Fruit fly (Drosophila melanogaster): Measurements from ENCODE around the gene Strump.
A peak's percentile ranks its signal among the peaks of the same experiment; 100 is the strongest.

Strump gene

DNA sequence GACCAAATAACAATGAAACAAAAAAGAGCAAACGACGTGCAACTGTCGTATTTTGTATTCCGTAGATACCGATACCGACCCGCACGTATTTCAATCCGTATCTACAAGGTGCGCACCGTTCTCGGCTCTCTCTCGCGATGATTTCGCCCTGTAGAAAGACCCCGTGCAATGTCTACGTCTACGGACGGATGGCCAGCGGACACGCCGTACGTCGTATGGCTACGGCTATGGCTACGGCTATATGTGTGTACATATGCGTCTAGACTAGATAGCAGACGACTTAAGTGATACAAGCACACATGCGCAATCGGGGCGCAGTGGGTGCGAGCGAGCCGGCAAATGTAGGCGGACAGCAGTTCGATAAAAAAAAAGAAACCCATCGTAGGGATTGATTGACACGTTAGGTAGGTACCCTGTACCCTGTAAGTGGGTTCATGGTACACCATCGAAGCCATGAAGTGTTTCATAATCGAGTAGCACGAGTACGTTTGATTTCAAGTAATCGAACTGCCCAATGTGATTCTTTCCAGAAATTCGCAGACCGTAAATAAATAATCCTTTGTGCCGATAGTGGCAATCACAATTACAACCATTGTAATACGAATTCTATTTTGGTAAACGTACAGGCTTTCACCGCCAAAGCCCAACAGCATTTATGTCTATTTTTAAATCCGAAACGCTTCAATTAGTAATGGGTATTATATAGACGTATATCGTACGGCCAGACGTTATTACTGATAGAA is 27.8 kb downstream of the Strump start (continued):
- TF ChIP-seq ss (GFP tag; optimal IDR thresholded peaks at IDR 0.05) (peak; percentile 1 to 15), CG6808 (GFP tag; optimal IDR thresholded peaks at IDR 0.05) (peak; percentile 43), CG15336 (GFP tag; IDR thresholded peaks at IDR 0.05) (no peak), achi (GFP tag; optimal IDR thresholded peaks at IDR 0.05) (peak; percentile 8), Eip78C (GFP tag) (peak; percentile 83), CG6163 (GFP tag; IDR thresholded peaks at IDR 0.05) (no peak), esn (GFP tag; optimal IDR thresholded peaks at IDR 0.05) (peak; percentile 23)

DNA sequence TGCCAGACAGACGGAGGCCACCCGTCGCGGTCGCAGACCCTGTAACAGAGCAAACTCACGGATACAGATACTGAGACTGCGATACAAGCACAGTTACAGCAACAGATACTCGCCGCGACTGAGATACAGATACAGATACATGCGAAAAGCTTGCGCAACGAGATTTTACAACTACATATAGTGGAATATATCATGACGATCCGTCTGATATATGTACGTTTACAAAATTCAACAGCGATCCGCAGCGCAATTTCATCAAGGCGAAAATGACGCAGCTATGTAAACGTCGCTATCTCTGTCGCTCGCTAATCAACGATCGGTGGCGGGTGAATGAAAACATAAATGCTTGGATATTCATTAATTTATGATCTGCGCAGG is 28.3 kb downstream of the Strump start:
- TF ChIP-seq CG8119 (GFP tag; IDR thresholded peaks at IDR 0.05) (no peak), Eip78C (GFP tag) (peak; percentile 15), CG8319 (GFP tag; optimal IDR thresholded peaks at IDR 0.05) (no peak), Smox (GFP tag; optimal IDR thresholded peaks at IDR 0.05) (no peak), CG34406 (GFP tag; optimal IDR thresholded peaks at IDR 0.05) (no peak), ss (GFP tag; optimal IDR thresholded peaks at IDR 0.05) (no peak), CG11294 (GFP tag; IDR thresholded peaks at IDR 0.05) (0 out of 2 replicates have a peak, but pooled peaks have one; percentile 5), fd85E (GFP tag; optimal IDR thresholded peaks at IDR 0.05) (no peak), fkh (GFP tag; optimal IDR thresholded peaks at IDR 0.05) (peak; percentile 59), CG6163 (GFP tag; IDR thresholded peaks at IDR 0.05) (0 out of 3 replicates have a peak, but pooled peaks have one; percentile 33), vri (GFP tag; optimal IDR thresholded peaks at IDR 0.05) (peak; percentile 57), Sox102F (GFP tag; optimal IDR thresholded peaks at IDR 0.05) (no peak)

DNA sequence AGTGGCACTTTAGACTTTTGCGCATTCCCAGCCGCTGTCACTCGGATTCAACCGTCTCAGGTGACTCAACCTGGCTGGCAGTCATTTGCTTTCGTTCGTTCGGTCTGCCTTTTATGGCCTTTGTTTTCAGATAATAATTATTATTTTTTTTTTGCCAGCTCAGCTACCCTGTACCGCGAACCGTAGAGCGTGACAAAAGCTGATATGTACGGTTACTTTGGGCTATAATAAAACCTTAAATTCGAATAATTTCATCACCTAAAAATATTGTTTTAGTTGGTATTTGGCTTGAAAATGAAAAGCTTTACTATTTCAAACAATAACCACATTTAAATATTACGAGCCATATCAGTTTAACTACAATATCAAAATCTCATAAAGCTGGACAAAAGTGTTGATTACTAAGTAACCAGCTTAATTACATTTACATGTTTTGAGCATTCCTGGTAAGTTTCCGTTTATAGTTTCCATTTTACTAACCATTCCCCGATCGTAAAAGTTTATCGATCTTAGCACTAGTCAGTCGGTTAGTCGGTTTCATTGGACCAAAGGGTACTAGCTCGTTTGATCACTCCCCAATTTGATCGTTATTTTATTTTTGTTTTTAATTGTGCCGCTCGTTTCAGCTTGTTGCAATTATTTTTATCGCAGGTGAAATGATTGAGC is 29.2 kb downstream of the Strump start:
- no peak for TF ChIP-seq cyc (GFP tag; optimal IDR thresholded peaks at IDR 0.05)
- TF ChIP-seq vri (GFP tag; optimal IDR thresholded peaks at IDR 0.05): peak; percentile 6
- no peak for TF ChIP-seq CG8319 (GFP tag; optimal IDR thresholded peaks at IDR 0.05)
- TF ChIP-seq achi (GFP tag; optimal IDR thresholded peaks at IDR 0.05): no peak
- peak; percentile 20 for TF ChIP-seq Eip93F (GFP tag; optimal IDR thresholded peaks at IDR 0.05)
- TF ChIP-seq Eip78C (GFP tag): peak; percentile 72
- TF ChIP-seq Ets96B (tag; optimal IDR thresholded peaks at IDR 0.05): no peak
- no peak for TF ChIP-seq salr (GFP tag; optimal IDR thresholded peaks at IDR 0.05)
- TF ChIP-seq fd59A (GFP tag; optimal IDR thresholded peaks at IDR 0.05): no peak
- no peak for TF ChIP-seq spab (GFP tag; optimal IDR thresholded peaks at IDR 0.05)
- TF ChIP-seq Sox102F (GFP tag; optimal IDR thresholded peaks at IDR 0.05): peak; percentile 15
- no peak for TF ChIP-seq Eip75B (GFP tag; optimal IDR thresholded peaks at IDR 0.05)
- no peak for TF ChIP-seq CG11294 (GFP tag; IDR thresholded peaks at IDR 0.05)
- TF ChIP-seq ss (GFP tag; optimal IDR thresholded peaks at IDR 0.05): no peak
- peak; percentile 18 for TF ChIP-seq esn (GFP tag; optimal IDR thresholded peaks at IDR 0.05)
- TF ChIP-seq CG8632 (GFP tag; optimal IDR thresholded peaks at IDR 0.05): no peak
- TF ChIP-seq Sox14 (GFP tag; optimal IDR thresholded peaks at IDR 0.05): peak; percentile 43
- TF ChIP-seq CG1621 (tag; optimal IDR thresholded peaks at IDR 0.05): no peak
- TF ChIP-seq CG10631 (GFP tag; optimal IDR thresholded peaks at IDR 0.05): no peak
- no peak for TF ChIP-seq dac (GFP tag; optimal IDR thresholded peaks at IDR 0.05)
- peak; percentile 8 for TF ChIP-seq topi (GFP tag; optimal IDR thresholded peaks at IDR 0.05)
- TF ChIP-seq CG11762 (GFP tag; optimal IDR thresholded peaks at IDR 0.05; ENCODE audit: insufficient read depth): no peak
- TF ChIP-seq svp (GFP tag): peak; percentile 71
- TF ChIP-seq Met (GFP tag; optimal IDR thresholded peaks at IDR 0.05): peak; percentile 21
- TF ChIP-seq CG6792 (GFP tag; optimal IDR thresholded peaks at IDR 0.05): no peak

DNA sequence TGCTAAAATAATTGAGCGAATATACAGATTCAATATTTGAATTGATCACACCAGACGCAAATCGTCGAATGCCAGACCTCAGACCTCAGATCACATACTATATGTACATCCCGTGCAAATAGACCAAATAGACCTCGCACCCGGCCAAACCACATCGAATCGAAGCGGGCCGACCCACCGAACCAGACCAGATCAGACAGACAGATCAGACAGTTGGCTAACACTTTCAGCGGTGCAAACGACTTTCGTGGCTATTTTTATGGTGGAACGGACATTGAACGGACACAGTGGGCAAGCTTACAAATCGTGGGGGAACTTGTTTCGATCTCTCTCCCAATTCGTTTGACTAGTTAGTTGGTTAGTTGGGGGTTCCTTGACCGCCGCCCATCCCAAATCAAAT is 29.9 kb downstream of the Strump start:
- TF ChIP-seq CG32006 (GFP tag; optimal IDR thresholded peaks at IDR 0.05) (peak; percentile 19), Met (GFP tag; optimal IDR thresholded peaks at IDR 0.05) (no peak), CG15336 (GFP tag; IDR thresholded peaks at IDR 0.05) (0 out of 2 replicates have a peak, but pooled peaks have one; percentile 21), pdm3 (GFP tag; optimal IDR thresholded peaks at IDR 0.05) (no peak), CG6792 (GFP tag; optimal IDR thresholded peaks at IDR 0.05) (no peak)
